Fruit fly (Drosophila melanogaster) whole organism, embryonic: ENCODE data around the gene CG13609.

Experiments used
- ATbp ChIP-seq: fragments of 200-800 bp; sonication (Bioruptor generic); optimal IDR thresholded peaks from 2 replicates; lab custom pipeline; 2017; ENCODE audit warnings: missing biosample characterization, mild to moderate bottlenecking, missing genetic modification characterization, missing genetic modification reagents
- Ada2b ChIP-seq: fragments of 200-800 bp; sonication (Bioruptor generic); IDR thresholded peaks from 2 replicates; pipeline ENCODE4 v1.3.6; 2022; ENCODE audit warnings: missing biosample characterization, missing genetic modification characterization
- Blimp-1 ChIP-seq: fragments of 200-800 bp; sonication (Bioruptor generic); optimal IDR thresholded peaks from 3 replicates; lab custom pipeline; 2018; ENCODE audit warnings: missing biosample characterization, missing genetic modification characterization, mild to moderate bottlenecking, moderate library complexity, missing genetic modification reagents
- CG10366 ChIP-seq: fragments of 200-800 bp; sonication (Bioruptor generic); IDR thresholded peaks from 2 replicates; pipeline ENCODE4 v1.3.6; 2022; ENCODE audit warnings: missing biosample characterization, missing genetic modification characterization
- CG10431 ChIP-seq: fragments of 200-800 bp; sonication (Bioruptor generic); optimal IDR thresholded peaks from 3 replicates; lab custom pipeline; 2018; ENCODE audit warnings: missing biosample characterization, mild to moderate bottlenecking, missing genetic modification characterization
- CG11093 ChIP-seq: fragments of 200-800 bp; sonication (Bioruptor generic); IDR thresholded peaks from 3 replicates; pipeline ENCODE4 v1.3.6; 2022; ENCODE audit warnings: missing biosample characterization, missing genetic modification characterization
- CG11696 ChIP-seq: fragments of 200-800 bp; sonication (Bioruptor generic); IDR thresholded peaks from 2 replicates; pipeline ENCODE4 v1.3.6; 2022; ENCODE audit warnings: missing biosample characterization, missing genetic modification characterization
- CG12071 ChIP-seq: fragments of 200-800 bp; sonication (Bioruptor generic); optimal IDR thresholded peaks from 3 replicates; lab custom pipeline; 2018; ENCODE audit warnings: missing biosample characterization, mild to moderate bottlenecking, missing genetic modification characterization
- CG12155 ChIP-seq: fragments of 200-800 bp; sonication (Bioruptor generic); optimal IDR thresholded peaks from 3 replicates; lab custom pipeline; 2016; ENCODE audit warnings: missing biosample characterization, missing genetic modification characterization
- CG14441 ChIP-seq: fragments of 200-800 bp; sonication (Bioruptor generic); IDR thresholded peaks from 2 replicates; pipeline ENCODE4 v1.3.6; 2022; ENCODE audit warnings: missing biosample characterization, missing genetic modification characterization
- CG16863 ChIP-seq: fragments of 200-800 bp; sonication (Bioruptor generic); optimal IDR thresholded peaks from 3 replicates; lab custom pipeline; 2016; ENCODE audit warnings: missing biosample characterization, missing genetic modification characterization
- CG1792 ChIP-seq: fragments of 200-800 bp; sonication (Bioruptor generic); optimal IDR thresholded peaks from 2 replicates; lab custom pipeline; 2016; ENCODE audit warnings: missing biosample characterization, missing genetic modification characterization
- CG2202 ChIP-seq: fragments of 200-800 bp; sonication (Bioruptor generic); optimal IDR thresholded peaks from 2 replicates; lab custom pipeline; 2018; ENCODE audit warnings: missing biosample characterization, mild to moderate bottlenecking, missing genetic modification characterization
- CG34224 ChIP-seq: fragments of 200-800 bp; sonication (Bioruptor generic); IDR thresholded peaks from 3 replicates; pipeline ENCODE4 v1.3.6; 2022; ENCODE audit warnings: missing biosample characterization, missing genetic modification characterization; ENCODE audit not compliant: partially characterized antibody
- CG34376 ChIP-seq: fragments of 200-800 bp; sonication (Bioruptor generic); optimal IDR thresholded peaks from 2 replicates; lab custom pipeline; 2018; ENCODE audit warnings: missing biosample characterization, mild to moderate bottlenecking, missing genetic modification characterization
- CG34422 ChIP-seq: fragments of 200-800 bp; sonication (Bioruptor generic); IDR thresholded peaks from 3 replicates; pipeline ENCODE4 v1.3.6; 2022; ENCODE audit warnings: missing biosample characterization, missing genetic modification characterization
- CG3847 ChIP-seq: fragments of 200-800 bp; sonication (Bioruptor generic); IDR thresholded peaks from 2 replicates; pipeline ENCODE4 v1.3.6; 2022; ENCODE audit warnings: missing biosample characterization, missing genetic modification characterization
- CG6272 ChIP-seq: fragments of 200-800 bp; sonication (Bioruptor generic); IDR thresholded peaks from 2 replicates; pipeline ENCODE4 v1.3.6; 2022; ENCODE audit warnings: missing biosample characterization, missing genetic modification characterization
- CG8478 ChIP-seq: fragments of >200 bp; optimal IDR thresholded peaks from 2 replicates; lab custom pipeline; 2018
- CG8765 ChIP-seq: fragments of 200-800 bp; sonication (Bioruptor generic); IDR thresholded peaks from 2 replicates; pipeline ENCODE4 v1.3.6; 2022; ENCODE audit warnings: missing biosample characterization, missing genetic modification characterization
- Dek ChIP-seq: fragments of 200-800 bp; sonication (Bioruptor generic); optimal IDR thresholded peaks from 3 replicates; lab custom pipeline; 2019; ENCODE audit warnings: missing biosample characterization, mild to moderate bottlenecking, missing genetic modification characterization, moderate library complexity
- Drgx ChIP-seq: fragments of 200-800 bp; sonication (Bioruptor generic); IDR thresholded peaks from 2 replicates; pipeline ENCODE4 v1.3.6; 2022; ENCODE audit warnings: missing biosample characterization, missing genetic modification characterization
- Elba2 ChIP-seq: fragments of 200-800 bp; sonication (Bioruptor generic); optimal IDR thresholded peaks from 3 replicates; lab custom pipeline; 2016; ENCODE audit warnings: missing biosample characterization, missing genetic modification characterization
- Fer3 ChIP-seq: fragments of 200-800 bp; sonication (Bioruptor generic); optimal IDR thresholded peaks from 2 replicates; lab custom pipeline; 2018; ENCODE audit warnings: missing biosample characterization, mild to moderate bottlenecking, missing genetic modification characterization, moderate library complexity
- Hey ChIP-seq: fragments of 200-800 bp; sonication (Bioruptor generic); optimal IDR thresholded peaks from 3 replicates; lab custom pipeline; 2018; ENCODE audit warnings: missing biosample characterization, mild to moderate bottlenecking, missing genetic modification characterization
- Hr78 ChIP-seq, 2 experiments: fragments of 200-800 bp in 1 of 2; fragments of >200 bp in 1 of 2; sonication (Bioruptor generic) in 1 of 2; optimal IDR thresholded peaks; 2 replicates each; lab custom pipeline; 2017 to 2019; ENCODE audit warnings: missing biosample characterization in 2 of 2, missing genetic modification characterization in 2 of 2, mild to moderate bottlenecking in 1 of 2, moderate library complexity in 1 of 2
- Lhr ChIP-seq: fragments of 200-800 bp; sonication (Bioruptor generic); optimal IDR thresholded peaks from 3 replicates; lab custom pipeline; 2017; ENCODE audit warnings: mild to moderate bottlenecking, missing biosample characterization, missing genetic modification reagents, missing genetic modification characterization
- NC2α ChIP-seq: fragments of 200-800 bp; sonication (Bioruptor generic); optimal IDR thresholded peaks from 2 replicates; lab custom pipeline; 2016; ENCODE audit warnings: missing biosample characterization, missing genetic modification characterization
- Side ChIP-seq: fragments of 200-800 bp; sonication (Bioruptor generic); optimal IDR thresholded peaks from 2 replicates; lab custom pipeline; 2016; ENCODE audit warnings: missing biosample characterization, missing genetic modification characterization
- Trl ChIP-seq, 3 experiments: fragments of >200 bp in 2 of 3; fragments of 200-800 bp in 1 of 3; sonication (Bioruptor generic) in 1 of 3; optimal IDR thresholded peaks; 2 replicates in 1 of 3; 3 replicates in 2 of 3; lab custom pipeline; 2016 to 2017; ENCODE audit warnings: missing biosample characterization in 1 of 3, missing genetic modification characterization in 1 of 3
- ac ChIP-seq: fragments of 200-800 bp; sonication (Bioruptor generic); optimal IDR thresholded peaks from 3 replicates; lab custom pipeline; 2017; ENCODE audit warnings: missing biosample characterization, mild to moderate bottlenecking, missing genetic modification characterization
- aop ChIP-seq: fragments of 200-800 bp; sonication (Bioruptor generic); IDR thresholded peaks from 2 replicates; pipeline ENCODE4 v1.3.6; 2022; ENCODE audit warnings: missing biosample characterization, missing genetic modification characterization
- bigmax ChIP-seq: fragments of 200-800 bp; sonication (Bioruptor generic); optimal IDR thresholded peaks from 2 replicates; lab custom pipeline; 2018; ENCODE audit warnings: missing biosample characterization, mild to moderate bottlenecking, missing genetic modification characterization
- cad ChIP-seq: fragments of >200 bp; optimal IDR thresholded peaks from 2 replicates; lab custom pipeline; 2017; ENCODE audit warnings: missing biosample characterization, missing genetic modification characterization
- croc ChIP-seq: fragments of 200-800 bp; sonication (Bioruptor generic); conservative IDR thresholded peaks from 3 replicates; pipeline ENCODE4 v1.3.6; 2022; ENCODE audit warnings: missing biosample characterization, missing genetic modification characterization
- dm ChIP-seq: fragments of 200-800 bp; sonication (Bioruptor generic); optimal IDR thresholded peaks from 3 replicates; lab custom pipeline; 2016; ENCODE audit warnings: missing biosample characterization, missing genetic modification characterization
- eve ChIP-seq, 2 experiments: fragments of >200 bp; optimal IDR thresholded peaks; 2 replicates each; lab custom pipeline; 2017; ENCODE audit warnings: missing biosample characterization in 2 of 2, missing genetic modification characterization in 2 of 2
- fd3F ChIP-seq: fragments of 200-800 bp; sonication (Bioruptor generic); optimal IDR thresholded peaks from 2 replicates; lab custom pipeline; 2018; ENCODE audit warnings: missing biosample characterization, mild to moderate bottlenecking, missing genetic modification characterization, moderate library complexity
- fru ChIP-seq: fragments of >200 bp; optimal IDR thresholded peaks from 2 replicates; lab custom pipeline; 2017
- h ChIP-seq: fragments of >200 bp; optimal IDR thresholded peaks from 2 replicates; lab custom pipeline; 2017
- hkb ChIP-seq, 2 experiments: fragments of 200-800 bp in 1 of 2; fragments of >200 bp in 1 of 2; sonication (Bioruptor generic) in 1 of 2; IDR thresholded peaks in 1 of 2; optimal IDR thresholded peaks in 1 of 2; 2 replicates each; pipeline versions ENCODE4 v1.3.6 to Lab custom; 2017 to 2022; ENCODE audit warnings: missing biosample characterization in 1 of 2, missing genetic modification characterization in 1 of 2
- jumu ChIP-seq: fragments of 200-800 bp; sonication (Bioruptor generic); optimal IDR thresholded peaks from 3 replicates; lab custom pipeline; 2016; ENCODE audit warnings: missing biosample characterization, missing genetic modification characterization
- lbe ChIP-seq: fragments of 200-800 bp; sonication (Bioruptor generic); optimal IDR thresholded peaks from 2 replicates; lab custom pipeline; 2016; ENCODE audit warnings: missing biosample characterization, mild to moderate bottlenecking, missing genetic modification characterization
- onecut ChIP-seq: fragments of 200-800 bp; sonication (Bioruptor generic); IDR thresholded peaks from 2 replicates; pipeline ENCODE4 v1.3.6; 2022; ENCODE audit warnings: missing biosample characterization, missing genetic modification characterization
- peb ChIP-seq: fragments of 200-800 bp; sonication (Bioruptor generic); IDR thresholded peaks from 2 replicates; pipeline ENCODE4 v1.3.6; 2022; ENCODE audit warnings: missing biosample characterization, missing genetic modification characterization
- ranshi ChIP-seq: fragments of 200-800 bp; sonication (Bioruptor generic); IDR thresholded peaks from 2 replicates; pipeline ENCODE4 v1.3.6; 2022; ENCODE audit warnings: missing biosample characterization, missing genetic modification characterization
- sens ChIP-seq: fragments of 200-800 bp; sonication (Bioruptor generic); peaks from one replicate; lab custom pipeline; 2016; ENCODE audit warnings: missing biosample characterization, missing genetic modification characterization
- tio ChIP-seq: fragments of 200-800 bp; sonication (Bioruptor generic); optimal IDR thresholded peaks from 2 replicates; lab custom pipeline; 2017; ENCODE audit warnings: missing biosample characterization, missing genetic modification characterization, inconsistent platforms
- zen ChIP-seq: fragments of 200-800 bp; sonication (Bioruptor generic); optimal IDR thresholded peaks from 3 replicates; lab custom pipeline; 2018; ENCODE audit warnings: missing biosample characterization, mild to moderate bottlenecking, missing genetic modification characterization, moderate library complexity

The CG13609 gene

DNA sequence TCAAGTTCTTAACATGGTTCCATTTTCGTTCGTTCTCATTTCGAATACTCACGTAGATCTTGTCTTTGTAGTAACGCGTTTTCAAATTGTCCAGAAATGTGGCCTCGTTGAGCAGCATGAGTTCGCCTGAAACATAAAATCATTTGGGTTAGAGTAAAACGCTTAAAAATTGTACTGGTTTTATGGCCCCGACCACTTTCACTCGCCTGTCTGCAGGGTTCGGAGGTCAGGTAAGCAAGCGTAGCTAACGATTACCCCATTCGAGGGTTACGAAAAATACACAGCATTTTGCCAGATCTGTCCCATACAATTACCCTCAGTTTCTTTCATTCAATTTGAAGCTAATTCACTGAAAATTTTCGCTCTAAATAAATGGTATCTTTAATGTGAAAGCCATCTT, 31.5 kb downstream of the CG13609 start:
- no peak for TF ChIP-seq Hey (tag; lab: Kevin White, UChicago)
- no peak for TF ChIP-seq lbe (GFP tag; lab: Kevin White, UChicago)
- no peak for TF ChIP-seq croc (GFP tag; lab: Robert Waterston, UW)
- no peak for TF ChIP-seq CG8478 (lab: Kevin White, UChicago)
- TF ChIP-seq Hr78 (GFP tag; optimal IDR thresholded peaks at IDR 0.05; lab: Kevin White, UChicago), result peak in 1 of 2 experiments; percentile 49
- no peak for TF ChIP-seq Trl (optimal IDR thresholded peaks at IDR 0.05; lab: Kevin White, UChicago)
- TF ChIP-seq Trl (GFP tag; optimal IDR thresholded peaks at IDR 0.05; lab: Kevin White, UChicago), result no peak
- peak; percentile 31 for TF ChIP-seq Elba2 (GFP tag; lab: Kevin White, UChicago)
- TF ChIP-seq CG3847, result no peak
- no peak for TF ChIP-seq CG16863
- TF ChIP-seq cad, result peak; percentile 93
- TF ChIP-seq zen (tag; lab: Kevin White, UChicago), result peak; percentile 60
- TF ChIP-seq ranshi (GFP tag; lab: Robert Waterston, UW), result no peak

DNA sequence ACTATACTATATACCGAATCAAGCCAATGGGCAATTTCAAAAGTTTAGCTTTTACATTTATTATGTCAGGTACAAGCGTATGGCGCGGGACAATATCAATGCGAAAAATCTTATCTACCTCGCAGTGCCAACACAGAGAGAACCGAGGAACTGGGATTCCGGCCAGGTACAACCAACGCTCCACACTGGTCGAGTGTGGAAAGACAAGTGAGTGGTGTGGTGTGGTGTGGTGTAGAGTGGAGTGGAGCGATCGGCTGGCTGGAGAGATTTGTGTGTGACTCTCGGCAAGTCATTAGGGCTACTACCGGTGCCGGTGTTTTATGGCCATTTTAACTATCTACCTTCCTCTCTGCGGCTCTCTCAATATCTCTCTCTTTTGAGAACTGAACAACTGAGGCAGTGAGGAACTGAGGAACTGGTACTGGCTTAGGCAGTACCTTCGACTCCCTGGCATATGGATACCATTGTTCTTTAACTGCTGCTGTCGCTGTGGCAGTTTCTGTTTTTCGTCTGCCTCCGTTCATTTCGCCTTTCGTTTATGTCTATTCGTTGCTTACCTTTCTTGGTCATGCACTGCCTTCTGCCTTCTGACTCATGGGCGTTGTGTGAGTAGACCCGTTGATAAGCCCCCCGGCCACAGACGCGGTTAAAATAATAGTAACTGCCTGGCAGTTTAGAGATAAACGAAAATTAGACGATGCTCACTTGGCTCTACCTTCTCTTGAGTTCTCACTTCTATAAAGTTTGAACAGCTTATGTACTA, 32.6 kb downstream of the CG13609 start:
- TF ChIP-seq CG11093 (GFP tag; lab: Robert Waterston, UW) (peak; percentile 87), CG12071 (GFP tag; lab: Kevin White, UChicago) (peak; percentile 88), CG6272 (GFP tag; lab: Robert Waterston, UW) (peak; percentile 54), dm (GFP tag; lab: Kevin White, UChicago) (peak; percentile 75), NC2α (GFP tag; lab: Kevin White, UChicago) (peak; percentile 63), CG12155 (GFP tag; lab: Kevin White, UChicago) (peak; percentile 91), ac (GFP tag; lab: Kevin White, UChicago) (peak; percentile 78), fru (no peak), Hey (tag; lab: Kevin White, UChicago) (peak; percentile 16), bigmax (GFP tag; lab: Kevin White, UChicago) (peak; percentile 30), sens (peak; percentile 98), ATbp (GFP tag; lab: Kevin White, UChicago) (peak; percentile 89), CG8765 (GFP tag; lab: Robert Waterston, UW) (peak; percentile 86), aop (peak; percentile 49; the same call in 1 of the 2 replicates), hkb (optimal IDR thresholded peaks at IDR 0.05; lab: Kevin White, UChicago) (no peak), hkb (GFP tag; IDR thresholded peaks at IDR 0.05; lab: Robert Waterston, UW) (peak; percentile 86), Lhr (no peak), tio (GFP tag; lab: Kevin White, UChicago) (peak; percentile 84), eve (GFP tag; optimal IDR thresholded peaks at IDR 0.05; lab: Kevin White, UChicago) (peak in 1 of 2 experiments; percentile 73), fd3F (GFP tag; lab: Kevin White, UChicago) (peak; percentile 84), Dek (tag; lab: Kevin White, UChicago) (peak; percentile 92), CG34422 (peak; percentile 85), h (lab: Kevin White, UChicago) (no peak), CG10431 (no peak), onecut (GFP tag; lab: Robert Waterston, UW) (peak; percentile 81), Fer3 (peak; percentile 89), CG34376 (GFP tag; lab: Kevin White, UChicago) (peak; percentile 87), Drgx (GFP tag; lab: Robert Waterston, UW) (peak; percentile 93), CG10366 (GFP tag; lab: Robert Waterston, UW) (peak; percentile 86), Ada2b (GFP tag; lab: Robert Waterston, UW) (peak; percentile 86), Blimp-1 (GFP tag; lab: Kevin White, UChicago) (peak; percentile 84), CG11696 (GFP tag; lab: Robert Waterston, UW) (peak; percentile 99), CG2202 (peak; percentile 60), Side (peak; percentile 93), peb (peak; percentile 80), CG1792 (GFP tag; lab: Kevin White, UChicago) (peak; percentile 83), jumu (peak; percentile 88), zen (tag; lab: Kevin White, UChicago) (peak; percentile 77), CG34224 (GFP tag; lab: Robert Waterston, UW) (no peak; the same call in 1 of the 3 replicates), CG14441 (GFP tag; lab: Robert Waterston, UW) (peak; percentile 83)
